Fruit fly (Drosophila melanogaster): Measurements from ENCODE around the gene RnrL.

dm6 chr2L:10303786-10304185 lies 24.0 kb downstream of the RnrL start, which contains the start of gene nmd:
- TF ChIP-seq CG3919 (GFP tag; optimal IDR thresholded peaks at IDR 0.05) (no peak), Hr39 (GFP tag; optimal IDR thresholded peaks at IDR 0.05) (no peak), cyc (GFP tag; optimal IDR thresholded peaks at IDR 0.05) (no peak), CG6792 (GFP tag; optimal IDR thresholded peaks at IDR 0.05) (no peak), achi (GFP tag; optimal IDR thresholded peaks at IDR 0.05) (no peak), Eip93F (GFP tag; optimal IDR thresholded peaks at IDR 0.05) (no peak), Ets21C (GFP tag; optimal IDR thresholded peaks at IDR 0.05) (no peak), CG4318 (GFP tag; optimal IDR thresholded peaks at IDR 0.05) (no peak), CG11902 (GFP tag; optimal IDR thresholded peaks at IDR 0.05) (no peak), Hr38 (GFP tag; optimal IDR thresholded peaks at IDR 0.05) (no peak), CG6808 (GFP tag; optimal IDR thresholded peaks at IDR 0.05) (no peak), dsx (GFP tag; optimal IDR thresholded peaks at IDR 0.05; ENCODE audit: poor library complexity, severe bottlenecking) (no peak), fd59A (GFP tag; optimal IDR thresholded peaks at IDR 0.05) (no peak)
